Fruit fly (Drosophila melanogaster): Measurements from ENCODE around the gene CG12499.

The CG12499 gene

dm6 chr3R:22447874-22448254 is 1.5 kb upstream of the CG12499 start, which contains the start of gene CG34376 (continued):
- TF ChIP-seq peb (GFP tag; IDR thresholded peaks at IDR 0.05) (no peak), CG1024 (GFP tag; IDR thresholded peaks at IDR 0.05) (0 out of 2 replicates have a peak, but pooled peaks have one; percentile 5), CG3838 (GFP tag; optimal IDR thresholded peaks at IDR 0.05) (peak; percentile 14), oc (tag; optimal IDR thresholded peaks at IDR 0.05) (peak; percentile 21), CG17802 (tag; optimal IDR thresholded peaks at IDR 0.05) (no peak), fru (optimal IDR thresholded peaks at IDR 0.05) (no peak), CG3065 (GFP tag; optimal IDR thresholded peaks at IDR 0.05) (no peak), ham (GFP tag; IDR thresholded peaks at IDR 0.05) (peak; percentile 61; the same call in 1 of the 2 replicates), jumu (GFP tag; optimal IDR thresholded peaks at IDR 0.05) (no peak), CG17829 (tag; optimal IDR thresholded peaks at IDR 0.05) (peak; percentile 30), Kr (GFP tag; optimal IDR thresholded peaks at IDR 0.05) (no peak), gcm2 (GFP tag; optimal IDR thresholded peaks at IDR 0.05) (no peak), MTF-1 (GFP tag; optimal IDR thresholded peaks at IDR 0.05; ENCODE audit: borderline replicate concordance) (peak; percentile 32), ac (GFP tag; optimal IDR thresholded peaks at IDR 0.05) (no peak), CG18262 (tag; optimal IDR thresholded peaks at IDR 0.05) (peak; percentile 29), CG11398 (GFP tag; optimal IDR thresholded peaks at IDR 0.05) (no peak), CG4282 (GFP tag; optimal IDR thresholded peaks at IDR 0.05) (no peak), Gug (GFP tag; IDR thresholded peaks at IDR 0.05) (peak; percentile 18; the same call in 1 of the 4 replicates), CG43689 (GFP tag; IDR thresholded peaks at IDR 0.05) (no peak), ase (GFP tag; IDR thresholded peaks at IDR 0.05) (peak; percentile 45; the same call in 1 of the 3 replicates), CG14050 (GFP tag; IDR thresholded peaks at IDR 0.05) (peak; percentile 59; the same call in 1 of the 3 replicates), lbe (GFP tag; optimal IDR thresholded peaks at IDR 0.05) (no peak), CG13624 (GFP tag; optimal IDR thresholded peaks at IDR 0.05) (no peak), shn (GFP tag; optimal IDR thresholded peaks at IDR 0.05) (no peak), NK7.1 (GFP tag; optimal IDR thresholded peaks at IDR 0.05) (no peak), pho (GFP tag; optimal IDR thresholded peaks at IDR 0.05) (no peak), stc (GFP tag; IDR thresholded peaks at IDR 0.05) (peak; percentile 23; the same call in 1 of the 2 replicates), CG18011 (GFP tag; optimal IDR thresholded peaks at IDR 0.05) (no peak), fu2 (GFP tag; optimal IDR thresholded peaks at IDR 0.05) (no peak), repo (GFP tag; optimal IDR thresholded peaks at IDR 0.05) (no peak), z (GFP tag; IDR thresholded peaks at IDR 0.05) (0 out of 3 replicates have a peak, but pooled peaks have one; percentile 9), Hr3 (GFP tag; optimal IDR thresholded peaks at IDR 0.05) (peak; percentile 33), yki (optimal IDR thresholded peaks at IDR 0.05) (no peak), sug (tag; optimal IDR thresholded peaks at IDR 0.05) (peak; percentile 61), CG13894 (tag; optimal IDR thresholded peaks at IDR 0.05) (no peak), Tbp (GFP tag; optimal IDR thresholded peaks at IDR 0.05) (no peak), CG8924 (tag; optimal IDR thresholded peaks at IDR 0.05) (peak; percentile 65), pzg (GFP tag; optimal IDR thresholded peaks at IDR 0.05) (peak; percentile 68), Doc2 (GFP tag; IDR thresholded peaks at IDR 0.05) (no peak), sob (GFP tag; IDR thresholded peaks at IDR 0.05) (peak; percentile 31), emc (GFP tag; optimal IDR thresholded peaks at IDR 0.05) (no peak), Nf-YB (GFP tag; optimal IDR thresholded peaks at IDR 0.05) (no peak), Dad (GFP tag; optimal IDR thresholded peaks at IDR 0.05) (no peak), CG8944 (GFP tag; optimal IDR thresholded peaks at IDR 0.05) (no peak), Asciz (GFP tag; optimal IDR thresholded peaks at IDR 0.05) (peak; percentile 35), rib (GFP tag; IDR thresholded peaks at IDR 0.05) (no peak), Ada2b (GFP tag; IDR thresholded peaks at IDR 0.05) (peak; percentile 48), aop (GFP tag; IDR thresholded peaks at IDR 0.05) (peak; percentile 64; the same call in 1 of the 2 replicates), HmgZ (tag; optimal IDR thresholded peaks at IDR 0.05) (peak; percentile 39), CG12659 (GFP tag; optimal IDR thresholded peaks at IDR 0.05) (peak; percentile 64), CG9727 (GFP tag; optimal IDR thresholded peaks at IDR 0.05) (peak; percentile 48), CG30403 (GFP tag; optimal IDR thresholded peaks at IDR 0.05) (peak; percentile 34), CG6765 (GFP tag; optimal IDR thresholded peaks at IDR 0.05) (peak; percentile 28)
